Fruit fly (Drosophila melanogaster) whole organism, adult: ENCODE measurements around the gene mRpL37.

Experiments used
- CG11617 ChIP-seq: fragments of 200-800 bp; sonication (Bioruptor generic); optimal IDR thresholded peaks from 2 replicates; lab custom pipeline; 2017; ENCODE audit warnings: mild to moderate bottlenecking, missing biosample characterization, missing genetic modification reagents, missing genetic modification characterization
- CG12768 ChIP-seq: fragments of 200-800 bp; sonication (Bioruptor generic); optimal IDR thresholded peaks from 2 replicates; lab custom pipeline; 2017; ENCODE audit warnings: missing biosample characterization, missing genetic modification characterization, mild to moderate bottlenecking, moderate library complexity, missing genetic modification reagents
- CG14711 ChIP-seq: fragments of 200-800 bp; sonication (Bioruptor generic); optimal IDR thresholded peaks from 2 replicates; lab custom pipeline; 2018; ENCODE audit warnings: missing biosample characterization, mild to moderate bottlenecking, missing genetic modification characterization, moderate library complexity
- CG1620 ChIP-seq: fragments of 200-800 bp; sonication (Bioruptor generic); optimal IDR thresholded peaks from 2 replicates; lab custom pipeline; 2016; ENCODE audit warnings: missing biosample characterization, missing genetic modification characterization
- CG33017 ChIP-seq: fragments of 200-800 bp; sonication (Bioruptor generic); optimal IDR thresholded peaks from 2 replicates; lab custom pipeline; 2018; ENCODE audit warnings: missing biosample characterization, mild to moderate bottlenecking, missing genetic modification characterization, moderate library complexity
- CG5204 ChIP-seq: fragments of 200-800 bp; sonication (Bioruptor generic); optimal IDR thresholded peaks from 2 replicates; lab custom pipeline; 2016; ENCODE audit warnings: missing biosample characterization, missing genetic modification characterization
- CG7045 ChIP-seq: fragments of 200-800 bp; sonication (Bioruptor generic); optimal IDR thresholded peaks from 2 replicates; lab custom pipeline; 2017; ENCODE audit warnings: missing biosample characterization, mild to moderate bottlenecking, missing genetic modification characterization
- CG7101 ChIP-seq: fragments of 200-800 bp; sonication (Bioruptor generic); optimal IDR thresholded peaks from 2 replicates; lab custom pipeline; 2018; ENCODE audit warnings: missing biosample characterization, mild to moderate bottlenecking, missing genetic modification characterization, moderate library complexity
- Clk ChIP-seq: fragments of 200-800 bp; sonication (Bioruptor generic); optimal IDR thresholded peaks from 2 replicates; lab custom pipeline; 2017; ENCODE audit warnings: missing biosample characterization, missing genetic modification characterization
- Crg-1 ChIP-seq: fragments of 200-800 bp; sonication (Bioruptor generic); optimal IDR thresholded peaks from 2 replicates; lab custom pipeline; 2016; ENCODE audit warnings: missing biosample characterization, missing genetic modification characterization
- Hr96 ChIP-seq: fragments of 200-800 bp; sonication (Bioruptor generic); optimal IDR thresholded peaks from 2 replicates; lab custom pipeline; 2016; ENCODE audit warnings: missing biosample characterization, missing genetic modification characterization
- Mnt ChIP-seq: fragments of 200-800 bp; sonication (Bioruptor generic); optimal IDR thresholded peaks from 2 replicates; lab custom pipeline; 2016; ENCODE audit warnings: missing biosample characterization, mild to moderate bottlenecking, missing genetic modification characterization
- bab1 ChIP-seq: fragments of 200-800 bp; sonication (Bioruptor generic); optimal IDR thresholded peaks from 3 replicates; lab custom pipeline; 2019; ENCODE audit warnings: missing biosample characterization, mild to moderate bottlenecking, missing genetic modification characterization, moderate library complexity
- cic ChIP-seq: fragments of 200-800 bp; sonication (Bioruptor generic); optimal IDR thresholded peaks from 2 replicates; lab custom pipeline; 2017; ENCODE audit warnings: missing biosample characterization, mild to moderate bottlenecking, missing genetic modification characterization, moderate library complexity
- cnc ChIP-seq, 2 experiments: fragments of >200 bp; optimal IDR thresholded peaks; 2 replicates each; lab custom pipeline; 2017
- kay ChIP-seq: fragments of 200-800 bp; sonication (Bioruptor generic); peaks from one replicate; lab custom pipeline; 2016; ENCODE audit warnings: missing biosample characterization, missing genetic modification characterization, borderline replicate concordance
- ovo ChIP-seq: fragments of 200-800 bp; sonication (Bioruptor generic); optimal IDR thresholded peaks from 2 replicates; lab custom pipeline; 2016; ENCODE audit warnings: missing biosample characterization, missing genetic modification characterization
- pad ChIP-seq: fragments of 200-800 bp; sonication (Bioruptor generic); optimal IDR thresholded peaks from 3 replicates; lab custom pipeline; 2017; ENCODE audit warnings: missing biosample characterization, missing genetic modification characterization, mild to moderate bottlenecking, moderate library complexity, missing genetic modification reagents
- tj ChIP-seq: fragments of 200-800 bp; sonication (Bioruptor generic); optimal IDR thresholded peaks from 3 replicates; lab custom pipeline; 2017; ENCODE audit warnings: missing biosample characterization, mild to moderate bottlenecking, missing genetic modification characterization, moderate library complexity
- toe ChIP-seq: fragments of 200-800 bp; sonication (Bioruptor generic); optimal IDR thresholded peaks from 2 replicates; lab custom pipeline; 2016; ENCODE audit warnings: missing biosample characterization, missing genetic modification characterization

mRpL37 gene

DNA sequence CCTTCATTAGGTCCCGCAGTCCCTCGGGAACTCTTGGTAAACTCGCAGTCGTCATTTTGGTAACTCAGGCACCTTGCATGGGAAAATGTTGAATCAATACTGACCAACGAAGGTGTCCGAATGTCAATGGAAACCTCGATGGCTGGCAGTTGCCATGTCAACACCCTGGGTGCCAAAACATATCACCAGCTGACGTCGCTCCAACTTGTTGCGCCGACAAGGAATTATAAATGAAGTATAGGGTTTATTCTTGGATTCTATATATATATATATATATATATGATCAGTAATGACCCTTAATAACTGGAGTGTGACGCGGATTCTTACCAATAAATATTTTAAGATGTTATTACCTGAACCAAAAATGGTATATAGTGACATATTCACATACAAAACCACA is 20.0 kb upstream of the mRpL37 start, which contains the start of gene CG14692:
Gene CG14692, minus strand, starts transcription at position 101 of the 400 bp plus-strand sequence.
- TF ChIP-seq toe (GFP tag; lab: Kevin White, UChicago) (no peak), pad (GFP tag; lab: Kevin White, UChicago) (no peak), bab1 (GFP tag; lab: Kevin White, UChicago) (no peak), CG7101 (tag; lab: Kevin White, UChicago) (no peak), cnc (optimal IDR thresholded peaks at IDR 0.05; lab: Kevin White, UChicago) (no peak), tj (GFP tag; lab: Kevin White, UChicago) (no peak), Crg-1 (GFP tag; lab: Kevin White, UChicago) (no peak), Mnt (GFP tag; lab: Kevin White, UChicago) (no peak), Hr96 (GFP tag; lab: Kevin White, UChicago) (no peak)

DNA sequence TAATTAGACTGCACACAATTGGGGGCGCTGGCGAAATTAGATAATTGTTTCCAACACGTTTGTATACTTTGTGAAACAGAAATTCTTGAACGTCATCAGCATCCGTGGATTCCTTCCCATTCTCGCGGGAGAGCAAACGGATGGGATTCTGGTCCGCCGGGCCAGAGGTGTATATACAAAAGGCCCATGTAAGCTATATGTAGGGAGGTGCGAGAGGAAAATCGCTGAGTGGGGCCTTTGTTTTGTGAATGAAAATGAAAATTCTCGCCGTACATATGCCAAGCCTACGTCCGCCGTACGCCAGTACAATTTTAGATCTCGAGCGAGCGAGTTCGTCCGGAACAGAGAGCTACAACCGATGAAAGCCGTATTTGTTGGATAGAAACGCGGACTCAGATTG is 8.7 kb upstream of the mRpL37 start, which contains the start of gene CG14687:
Gene CG14687, plus strand, starts transcription at position 301 of the 400 bp plus-strand sequence.
- no peak for TF ChIP-seq Mnt (GFP tag; lab: Kevin White, UChicago)
- TF ChIP-seq bab1 (GFP tag; lab: Kevin White, UChicago) = no peak
- no peak for TF ChIP-seq CG14711

DNA sequence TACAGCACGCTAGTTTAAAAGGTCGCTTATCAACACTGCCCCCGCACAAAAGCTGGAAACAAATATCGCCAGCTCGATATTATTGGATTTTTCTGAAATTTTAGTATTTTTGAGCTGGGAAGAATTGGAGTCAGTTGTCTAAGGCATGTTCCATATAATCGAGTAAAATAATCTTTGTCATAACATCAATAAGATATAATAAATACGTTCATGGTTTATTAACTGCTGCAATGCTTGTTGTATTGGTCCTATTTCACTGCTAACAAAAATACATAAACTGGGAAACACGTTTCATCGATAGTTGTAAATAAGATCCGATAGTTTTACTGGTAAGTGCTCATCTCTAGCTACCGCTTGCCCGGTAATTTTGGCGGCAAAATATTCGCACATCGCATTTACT is 4.3 kb upstream of the mRpL37 start, which contains the start of the genes Art1 and Mcm5:
Gene Art1, minus strand, starts transcription at position 41 of the 400 bp plus-strand sequence.
Gene Mcm5, plus strand, starts transcription at position 339 of the 400 bp plus-strand sequence.
- TF ChIP-seq Hr96 (GFP tag; lab: Kevin White, UChicago) = peak; percentile 69
- TF ChIP-seq Clk (GFP tag; lab: Kevin White, UChicago) = peak; percentile 5
- TF ChIP-seq CG5204 = peak; percentile 66
- TF ChIP-seq Mnt (GFP tag; lab: Kevin White, UChicago) = peak; percentile 75
- TF ChIP-seq cnc (optimal IDR thresholded peaks at IDR 0.05; lab: Kevin White, UChicago) = no peak
- TF ChIP-seq toe (GFP tag; lab: Kevin White, UChicago) = peak; percentile 73
- TF ChIP-seq CG12768 = peak; percentile 2
- peak; percentile 59 for TF ChIP-seq Crg-1 (GFP tag; lab: Kevin White, UChicago)
- no peak for TF ChIP-seq tj (GFP tag; lab: Kevin White, UChicago)
- TF ChIP-seq CG7101 (tag; lab: Kevin White, UChicago) = peak; percentile 33
- peak; percentile 38 for TF ChIP-seq CG14711
- peak; percentile 47 for TF ChIP-seq CG7045 (GFP tag; lab: Kevin White, UChicago)
- TF ChIP-seq kay (GFP tag; lab: Kevin White, UChicago) = peak; percentile 39
- TF ChIP-seq cic (GFP tag; lab: Kevin White, UChicago) = no peak
- TF ChIP-seq pad (GFP tag; lab: Kevin White, UChicago) = peak; percentile 58
- peak; percentile 47 for TF ChIP-seq bab1 (GFP tag; lab: Kevin White, UChicago)
- TF ChIP-seq ovo = no peak
- TF ChIP-seq CG11617 (GFP tag; lab: Kevin White, UChicago) = peak; percentile 45
- TF ChIP-seq CG1620 (GFP tag; lab: Kevin White, UChicago) = peak; percentile 76
- no peak for TF ChIP-seq CG33017

DNA sequence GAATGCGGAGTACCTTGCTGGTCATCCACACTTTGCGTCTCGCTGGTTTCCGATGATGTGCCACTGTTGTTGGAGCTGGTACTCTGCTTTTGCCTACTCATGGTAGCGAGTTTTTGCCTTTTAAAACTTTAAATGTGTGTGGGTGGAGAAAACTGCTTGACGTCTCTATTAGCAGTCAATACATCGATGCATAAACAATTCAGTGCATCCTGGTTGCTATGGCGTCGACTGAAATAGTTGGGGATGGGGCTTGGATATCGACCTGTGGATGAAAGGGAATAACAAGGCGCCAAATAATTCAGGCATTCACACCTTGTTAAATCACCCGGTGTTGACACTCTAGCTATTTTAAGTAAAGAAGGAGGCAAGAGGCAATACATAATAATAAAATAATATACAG is 1.7 kb downstream of the mRpL37 start, which contains the start of gene CG42633:
Gene CG42633, minus strand, starts transcription at position 101 of the 400 bp plus-strand sequence.
- TF ChIP-seq cnc (optimal IDR thresholded peaks at IDR 0.05; lab: Kevin White, UChicago) (no peak), tj (GFP tag; lab: Kevin White, UChicago) (no peak), ovo (no peak), CG7045 (GFP tag; lab: Kevin White, UChicago) (no peak), kay (GFP tag; lab: Kevin White, UChicago) (no peak)

DNA sequence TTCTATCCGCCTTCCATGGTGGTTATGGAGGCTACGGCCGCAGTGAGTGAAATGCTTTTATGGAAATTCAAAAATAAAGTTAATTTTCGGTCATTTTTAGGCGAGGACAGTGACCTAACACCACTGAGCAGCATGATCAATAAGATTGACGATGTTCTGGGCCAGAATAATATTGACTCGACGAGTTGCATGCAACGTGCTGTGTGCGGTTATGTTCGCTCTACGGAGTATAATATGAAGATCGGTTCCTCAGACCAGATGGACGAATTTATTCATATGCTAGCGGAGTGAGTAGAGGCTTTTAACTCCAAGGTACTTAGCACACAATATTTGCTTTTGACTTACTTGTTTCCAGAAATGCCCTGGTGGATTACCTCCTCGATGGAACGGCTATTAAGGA is 3.7 kb downstream of the mRpL37 start:
- TF ChIP-seq Mnt (GFP tag; lab: Kevin White, UChicago) (no peak), tj (GFP tag; lab: Kevin White, UChicago) (no peak), Hr96 (GFP tag; lab: Kevin White, UChicago) (no peak), Crg-1 (GFP tag; lab: Kevin White, UChicago) (no peak), ovo (no peak), CG12768 (no peak), CG14711 (no peak), toe (GFP tag; lab: Kevin White, UChicago) (no peak), bab1 (GFP tag; lab: Kevin White, UChicago) (no peak), CG1620 (GFP tag; lab: Kevin White, UChicago) (no peak), CG7045 (GFP tag; lab: Kevin White, UChicago) (no peak), cic (GFP tag; lab: Kevin White, UChicago) (no peak), CG7101 (tag; lab: Kevin White, UChicago) (no peak), CG11617 (GFP tag; lab: Kevin White, UChicago) (no peak), cnc (optimal IDR thresholded peaks at IDR 0.05; lab: Kevin White, UChicago) (no peak), kay (GFP tag; lab: Kevin White, UChicago) (no peak)

DNA sequence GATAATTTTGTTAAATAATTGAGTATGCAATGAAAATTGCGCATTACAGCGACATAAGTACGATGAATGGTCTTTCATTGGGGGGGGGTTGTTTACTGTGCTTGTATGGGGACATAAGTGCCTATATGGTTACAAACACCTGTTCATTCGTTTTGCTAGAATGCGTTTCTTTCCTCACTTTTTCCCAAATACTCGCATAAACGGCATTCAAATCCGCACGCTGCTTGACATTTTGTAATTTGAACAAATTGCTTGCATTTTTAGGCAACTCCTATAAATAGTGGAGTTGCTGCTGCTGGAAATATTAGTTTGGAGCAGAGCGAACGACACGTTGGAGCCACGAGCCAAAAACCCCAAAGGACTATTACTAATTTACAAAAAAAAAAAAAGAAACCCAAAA is 4.6 kb downstream of the mRpL37 start, which contains the start of gene Desi:
Gene Desi, plus strand, starts transcription at position 301 of the 400 bp plus-strand sequence.
- TF ChIP-seq CG11617 (GFP tag; lab: Kevin White, UChicago) (no peak), toe (GFP tag; lab: Kevin White, UChicago) (no peak), CG1620 (GFP tag; lab: Kevin White, UChicago) (no peak), CG14711 (no peak), bab1 (GFP tag; lab: Kevin White, UChicago) (no peak), CG33017 (no peak), CG12768 (no peak), tj (GFP tag; lab: Kevin White, UChicago) (no peak), CG7101 (tag; lab: Kevin White, UChicago) (no peak), pad (GFP tag; lab: Kevin White, UChicago) (no peak), cic (GFP tag; lab: Kevin White, UChicago) (no peak), Hr96 (GFP tag; lab: Kevin White, UChicago) (no peak), Clk (GFP tag; lab: Kevin White, UChicago) (no peak), CG5204 (no peak), ovo (no peak)
